Fruit fly (Drosophila melanogaster) whole organism, adult: ENCODE measurements around the gene p38b.

Experiments used
- CG5204 ChIP-seq: fragments of 200-800 bp; sonication (Bioruptor generic); optimal IDR thresholded peaks from 2 replicates; lab custom pipeline; 2016; ENCODE audit warnings: missing biosample characterization, missing genetic modification characterization
- CG7045 ChIP-seq: fragments of 200-800 bp; sonication (Bioruptor generic); optimal IDR thresholded peaks from 2 replicates; lab custom pipeline; 2017; ENCODE audit warnings: missing biosample characterization, mild to moderate bottlenecking, missing genetic modification characterization
- CG7101 ChIP-seq: fragments of 200-800 bp; sonication (Bioruptor generic); optimal IDR thresholded peaks from 2 replicates; lab custom pipeline; 2018; ENCODE audit warnings: missing biosample characterization, mild to moderate bottlenecking, missing genetic modification characterization, moderate library complexity
- Clk ChIP-seq: fragments of 200-800 bp; sonication (Bioruptor generic); optimal IDR thresholded peaks from 2 replicates; lab custom pipeline; 2017; ENCODE audit warnings: missing biosample characterization, missing genetic modification characterization
- Crg-1 ChIP-seq: fragments of 200-800 bp; sonication (Bioruptor generic); optimal IDR thresholded peaks from 2 replicates; lab custom pipeline; 2016; ENCODE audit warnings: missing biosample characterization, missing genetic modification characterization
- Hr96 ChIP-seq: fragments of 200-800 bp; sonication (Bioruptor generic); optimal IDR thresholded peaks from 2 replicates; lab custom pipeline; 2016; ENCODE audit warnings: missing biosample characterization, missing genetic modification characterization
- kay ChIP-seq: fragments of 200-800 bp; sonication (Bioruptor generic); peaks from one replicate; lab custom pipeline; 2016; ENCODE audit warnings: missing biosample characterization, missing genetic modification characterization, borderline replicate concordance
- ovo ChIP-seq: fragments of 200-800 bp; sonication (Bioruptor generic); optimal IDR thresholded peaks from 2 replicates; lab custom pipeline; 2016; ENCODE audit warnings: missing biosample characterization, missing genetic modification characterization
- tj ChIP-seq: fragments of 200-800 bp; sonication (Bioruptor generic); optimal IDR thresholded peaks from 3 replicates; lab custom pipeline; 2017; ENCODE audit warnings: missing biosample characterization, mild to moderate bottlenecking, missing genetic modification characterization, moderate library complexity

dm6 chr2L:13784155-13784681 lies 3.7 kb downstream of the p38b start, which contains the start of gene CG16890:
- TF ChIP-seq kay (GFP tag; lab: Kevin White, UChicago) (no peak), tj (GFP tag; lab: Kevin White, UChicago) (no peak), Crg-1 (GFP tag; lab: Kevin White, UChicago) (no peak), CG7045 (no peak), CG7101 (tag; lab: Kevin White, UChicago) (no peak), ovo (no peak), Hr96 (no peak), CG5204 (GFP tag; lab: Kevin White, UChicago) (no peak), Clk (GFP tag; lab: Kevin White, UChicago) (no peak)
